Worm (Caenorhabditis elegans): ENCODE results near the gene ceeh-1.

Gene ceeh-1

DNA sequence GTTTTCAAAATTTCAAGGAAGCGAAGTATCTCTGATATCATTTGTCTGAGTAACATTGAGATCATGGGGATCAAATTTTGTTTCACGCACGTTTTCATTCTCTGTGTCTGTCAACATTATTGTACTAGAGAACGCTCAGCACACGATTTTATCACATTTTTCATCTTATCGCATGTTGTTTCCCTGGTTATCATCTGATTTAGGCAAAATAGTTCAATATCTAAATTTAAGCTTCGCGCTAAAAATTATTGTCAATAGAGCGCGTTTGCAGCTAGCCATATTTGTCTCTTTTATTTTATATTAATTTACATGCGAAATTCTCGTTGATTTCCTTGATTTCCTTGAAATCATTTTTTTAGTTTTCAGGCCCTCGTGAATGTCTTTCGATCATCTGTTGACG is 13.4 kb upstream of the ceeh-1 start, which contains the start of gene K02F3.2:
TSS of gene K02F3.2 (plus strand) at position 357 of the 400 bp plus-strand sequence.
- TF ChIP-seq C34F6.9 (tag; optimal IDR thresholded peaks at IDR 0.05) (peak; percentile 50), lsy-2 (tag; optimal IDR thresholded peaks at IDR 0.05) (peak; percentile 13 to 66), mdl-1 (tag; optimal IDR thresholded peaks at IDR 0.05) (peak in 1 of 2 experiments; percentile 51), peb-1 (tag; optimal IDR thresholded peaks at IDR 0.05) (no peak), unc-55 (GFP tag; optimal IDR thresholded peaks at IDR 0.05) (peak; percentile 87), F13H6.1 (tag; optimal IDR thresholded peaks at IDR 0.05) (peak; percentile 2), nhr-11 (tag; optimal IDR thresholded peaks at IDR 0.05) (no peak), nhr-25 (tag; optimal IDR thresholded peaks at IDR 0.05) (peak; percentile 69), nhr-129 (tag; optimal IDR thresholded peaks at IDR 0.05) (peak; percentile 66), crh-2 (tag; optimal IDR thresholded peaks at IDR 0.05) (peak; percentile 73), nhr-21 (tag; optimal IDR thresholded peaks at IDR 0.05) (peak; percentile 92), sma-9 (GFP tag; optimal IDR thresholded peaks at IDR 0.05) (peak; percentile 83), sma-9 (tag; optimal IDR thresholded peaks at IDR 0.05) (no peak), fos-1 (tag; optimal IDR thresholded peaks at IDR 0.05) (peak; percentile 47), sma-3 (GFP tag; optimal IDR thresholded peaks at IDR 0.05) (peak; percentile 36), lin-13 (GFP tag; optimal IDR thresholded peaks at IDR 0.05) (no peak), blmp-1 (tag; optimal IDR thresholded peaks at IDR 0.05; ENCODE audit: insufficient read depth) (peak; percentile 42), gmeb-1 (tag; optimal IDR thresholded peaks at IDR 0.05) (peak; percentile 93), ceh-82 (tag; optimal IDR thresholded peaks at IDR 0.05) (no peak)

DNA sequence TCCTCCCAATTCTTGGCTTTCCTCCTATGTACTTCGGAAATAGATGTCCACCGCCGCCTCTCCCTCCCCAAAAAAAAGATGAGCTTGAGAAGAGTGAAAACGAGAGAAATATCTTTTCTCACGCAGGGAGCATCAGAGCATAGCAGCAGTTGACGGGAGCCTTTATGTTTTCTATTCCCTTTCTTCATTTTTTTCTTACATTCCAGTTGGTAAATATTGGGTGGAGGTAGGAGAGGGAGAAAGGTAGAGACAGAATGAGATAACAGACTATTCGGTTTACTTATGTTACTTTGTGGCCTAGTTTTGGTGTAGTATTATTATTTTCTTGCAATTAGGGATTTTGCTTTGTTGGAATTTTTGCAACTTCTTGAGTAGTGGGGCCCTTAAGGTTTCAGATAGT is 12.5 kb upstream of the ceeh-1 start:
- peak; percentile 48 for TF ChIP-seq nhr-129 (tag; optimal IDR thresholded peaks at IDR 0.05)
- TF ChIP-seq ceh-16 (tag; optimal IDR thresholded peaks at IDR 0.05), result no peak
- peak; percentile 2 for TF ChIP-seq C34F6.9 (tag; optimal IDR thresholded peaks at IDR 0.05)
- TF ChIP-seq skn-1 (tag; optimal IDR thresholded peaks at IDR 0.05), result no peak
- TF ChIP-seq unc-55 (GFP tag; optimal IDR thresholded peaks at IDR 0.05), result peak; percentile 5

ce11 chrIII:843999-844398 is 11.9 kb upstream of the ceeh-1 start:
- TF ChIP-seq C34F6.9 (tag; optimal IDR thresholded peaks at IDR 0.05), result peak; percentile 19
- no peak for TF ChIP-seq Y55F3AM.14 (GFP tag; optimal IDR thresholded peaks at IDR 0.05)
- TF ChIP-seq ztf-4 (tag; optimal IDR thresholded peaks at IDR 0.05), result no peak
- TF ChIP-seq ZK546.5 (tag; optimal IDR thresholded peaks at IDR 0.05), result no peak
- peak; percentile 51 for TF ChIP-seq nhr-129 (tag; optimal IDR thresholded peaks at IDR 0.05)
- TF ChIP-seq lsy-2 (tag; optimal IDR thresholded peaks at IDR 0.05), result peak in 1 of 2 experiments; percentile 18
- peak; percentile 35 for TF ChIP-seq nhr-25 (tag; optimal IDR thresholded peaks at IDR 0.05)
- TF ChIP-seq ceh-16 (tag; optimal IDR thresholded peaks at IDR 0.05), result no peak
- TF ChIP-seq sma-3 (GFP tag; optimal IDR thresholded peaks at IDR 0.05), result no peak
- TF ChIP-seq snpc-4 (tag; optimal IDR thresholded peaks at IDR 0.05), result no peak
- peak; percentile 71 for TF ChIP-seq nhr-21 (tag; optimal IDR thresholded peaks at IDR 0.05)
- peak; percentile 65 for TF ChIP-seq sma-9 (GFP tag; optimal IDR thresholded peaks at IDR 0.05)
- TF ChIP-seq sma-9 (tag; optimal IDR thresholded peaks at IDR 0.05), result no peak
- peak; percentile 3 for TF ChIP-seq lin-11 (tag; optimal IDR thresholded peaks at IDR 0.05)
- peak; percentile 68 for TF ChIP-seq fos-1 (tag; optimal IDR thresholded peaks at IDR 0.05)

ce11 chrIII:842630-843029 is 10.6 kb upstream of the ceeh-1 start, which contains the start of gene far-8:
Gene far-8, plus strand, starts transcription at chrIII:842930.
- TF ChIP-seq snpc-4 (tag; optimal IDR thresholded peaks at IDR 0.05) (no peak), mab-5 (tag; optimal IDR thresholded peaks at IDR 0.05) (no peak), mbf-1 (tag; optimal IDR thresholded peaks at IDR 0.05) (no peak), unc-62 (GFP tag; optimal IDR thresholded peaks at IDR 0.05) (no peak), ZK546.5 (tag; optimal IDR thresholded peaks at IDR 0.05) (no peak), peb-1 (tag; optimal IDR thresholded peaks at IDR 0.05) (no peak), blmp-1 (tag; optimal IDR thresholded peaks at IDR 0.05; ENCODE audit: insufficient read depth) (no peak), nhr-6 (tag; optimal IDR thresholded peaks at IDR 0.05) (no peak), gmeb-1 (tag; optimal IDR thresholded peaks at IDR 0.05) (no peak), dmd-4 (tag; optimal IDR thresholded peaks at IDR 0.05) (no peak), ztf-11 (tag; optimal IDR thresholded peaks at IDR 0.05) (no peak), lsy-2 (tag; optimal IDR thresholded peaks at IDR 0.05) (no peak), lin-39 (tag; optimal IDR thresholded peaks at IDR 0.05) (no peak), nhr-77 (tag; optimal IDR thresholded peaks at IDR 0.05) (no peak), egl-27 (tag; optimal IDR thresholded peaks at IDR 0.05) (no peak)

Data from whole organism, L2 larva.